Fruit fly (Drosophila melanogaster): Measurements from ENCODE around the gene S1P.

S1P gene

DNA sequence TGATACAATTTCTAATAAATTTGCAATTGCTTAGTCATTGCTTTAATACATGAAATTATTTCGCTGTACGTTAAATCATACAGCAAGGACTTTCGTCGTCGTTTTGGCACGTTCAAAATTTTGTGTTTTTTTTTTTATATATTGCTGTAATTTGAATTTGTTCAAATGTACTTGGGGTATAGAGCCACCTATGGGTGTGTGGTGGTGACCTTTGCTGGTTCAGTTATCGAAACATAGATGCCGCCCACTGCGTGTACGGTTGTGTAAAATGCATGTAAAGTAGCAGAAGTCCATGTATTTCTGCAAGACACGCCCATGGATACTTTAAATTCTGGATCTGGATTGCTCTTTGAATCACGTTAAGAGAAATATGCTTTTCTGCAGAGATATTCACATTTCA, 12.9 kb downstream of the S1P start:
- TF ChIP-seq CG5204 (GFP tag; optimal IDR thresholded peaks at IDR 0.05) = no peak
- peak; percentile 35 for TF ChIP-seq kay (GFP tag; ENCODE audit: borderline replicate concordance)
- peak; percentile 31 for TF ChIP-seq CG1620 (GFP tag; optimal IDR thresholded peaks at IDR 0.05)
- no peak for TF ChIP-seq CG7045 (GFP tag; optimal IDR thresholded peaks at IDR 0.05)
- peak; percentile 41 for TF ChIP-seq Hr96 (GFP tag; optimal IDR thresholded peaks at IDR 0.05)

DNA sequence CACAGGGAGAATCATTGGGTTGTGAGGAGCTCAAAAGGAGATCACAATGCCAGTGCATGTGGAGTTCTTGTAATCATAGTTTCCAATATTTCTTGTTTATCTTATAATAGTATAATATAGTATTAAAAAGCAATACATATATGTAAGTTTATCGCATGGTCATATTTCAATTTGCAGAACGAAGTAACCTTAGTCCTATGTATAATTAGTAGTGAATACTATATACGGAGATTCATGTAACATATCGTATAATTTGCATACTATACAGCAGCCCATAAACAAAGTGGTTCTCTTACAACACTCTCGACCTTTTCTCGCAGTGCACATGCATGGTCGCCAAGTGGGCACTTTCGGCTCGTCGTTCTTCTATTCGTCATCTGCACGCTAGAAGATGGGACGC, 14.9 kb downstream of the S1P start:
- TF ChIP-seq cnc (optimal IDR thresholded peaks at IDR 0.05) = no peak
- no peak for TF ChIP-seq cic (GFP tag; optimal IDR thresholded peaks at IDR 0.05)
- no peak for TF ChIP-seq CG33017 (tag; optimal IDR thresholded peaks at IDR 0.05)
- no peak for TF ChIP-seq Hr96 (GFP tag; optimal IDR thresholded peaks at IDR 0.05)

- TF ChIP-seq CG5204 (GFP tag; optimal IDR thresholded peaks at IDR 0.05) = no peak
- no peak for TF ChIP-seq CG7101 (tag; optimal IDR thresholded peaks at IDR 0.05)
- no peak for TF ChIP-seq Mnt (GFP tag; optimal IDR thresholded peaks at IDR 0.05)
- TF ChIP-seq bab1 (GFP tag; optimal IDR thresholded peaks at IDR 0.05) = no peak
- no peak for TF ChIP-seq CG33017 (tag; optimal IDR thresholded peaks at IDR 0.05)
- TF ChIP-seq toe (GFP tag; optimal IDR thresholded peaks at IDR 0.05) = no peak
- TF ChIP-seq pad (GFP tag; optimal IDR thresholded peaks at IDR 0.05) = no peak
- no peak for TF ChIP-seq cnc (optimal IDR thresholded peaks at IDR 0.05)
- TF ChIP-seq Crg-1 (GFP tag; optimal IDR thresholded peaks at IDR 0.05) = no peak
- no peak for TF ChIP-seq kay (GFP tag; ENCODE audit: borderline replicate concordance)
- TF ChIP-seq ovo (GFP tag; optimal IDR thresholded peaks at IDR 0.05) = no peak
Observed at dm6 chr3L:21598337-21598736, 18.8 kb downstream of the S1P start.

DNA sequence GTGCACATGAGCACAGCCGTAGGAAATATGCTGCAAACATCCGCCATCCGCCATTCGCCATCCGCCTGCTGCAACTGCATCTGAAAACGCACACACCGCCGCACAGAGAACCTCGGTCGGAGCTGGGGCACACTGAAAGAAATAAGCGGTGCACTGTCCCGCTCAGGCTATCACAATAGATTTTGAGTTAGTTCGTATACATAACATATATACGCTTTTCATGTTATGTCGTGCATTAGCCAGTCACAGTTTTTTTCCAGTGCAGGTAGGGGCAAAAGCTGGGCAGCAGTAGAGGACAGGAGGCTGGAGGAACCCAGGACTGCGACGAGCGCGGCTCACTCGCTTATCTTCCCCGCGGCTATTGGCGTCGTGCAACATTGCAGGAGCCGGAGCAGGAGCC, 22.8 kb downstream of the S1P start:
- TF ChIP-seq bab1 (GFP tag; optimal IDR thresholded peaks at IDR 0.05) = no peak
- no peak for TF ChIP-seq Clk (GFP tag; optimal IDR thresholded peaks at IDR 0.05)
- TF ChIP-seq CG11617 (GFP tag; optimal IDR thresholded peaks at IDR 0.05) = no peak
- no peak for TF ChIP-seq Crg-1 (GFP tag; optimal IDR thresholded peaks at IDR 0.05)
- TF ChIP-seq cic (GFP tag; optimal IDR thresholded peaks at IDR 0.05) = no peak
- TF ChIP-seq tj (GFP tag; optimal IDR thresholded peaks at IDR 0.05) = no peak
- no peak for TF ChIP-seq pad (GFP tag; optimal IDR thresholded peaks at IDR 0.05)
- no peak for TF ChIP-seq CG14711 (tag; optimal IDR thresholded peaks at IDR 0.05)
- TF ChIP-seq Mnt (GFP tag; optimal IDR thresholded peaks at IDR 0.05) = no peak
- no peak for TF ChIP-seq cnc (optimal IDR thresholded peaks at IDR 0.05)
- no peak for TF ChIP-seq CG33017 (tag; optimal IDR thresholded peaks at IDR 0.05)
- TF ChIP-seq Hr96 (GFP tag; optimal IDR thresholded peaks at IDR 0.05) = no peak
- no peak for TF ChIP-seq kay (GFP tag; ENCODE audit: borderline replicate concordance)
- TF ChIP-seq toe (GFP tag; optimal IDR thresholded peaks at IDR 0.05) = no peak
- no peak for TF ChIP-seq CG5204 (GFP tag; optimal IDR thresholded peaks at IDR 0.05)

DNA sequence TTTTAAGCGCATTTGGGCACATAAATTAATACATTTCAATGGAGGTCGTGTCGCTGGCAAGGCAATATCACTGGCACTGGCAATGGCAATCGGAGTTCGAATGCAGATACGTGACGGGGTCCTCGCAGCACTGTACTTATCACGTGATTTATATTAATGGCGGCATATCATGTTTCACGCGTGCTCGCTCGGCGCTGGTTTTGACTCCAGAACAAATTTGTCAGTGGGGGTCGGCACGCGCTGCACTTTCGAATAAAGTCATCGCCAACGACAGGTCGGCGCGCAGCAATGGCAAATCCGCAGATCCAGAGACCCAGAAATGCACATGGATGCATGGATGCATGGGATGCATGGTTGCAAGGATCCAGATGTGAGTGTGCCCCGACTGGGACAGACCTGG, 25.9 kb downstream of the S1P start:
- TF ChIP-seq CG7045 (GFP tag; optimal IDR thresholded peaks at IDR 0.05) = no peak
- TF ChIP-seq CG11617 (GFP tag; optimal IDR thresholded peaks at IDR 0.05) = no peak
- TF ChIP-seq bab1 (GFP tag; optimal IDR thresholded peaks at IDR 0.05) = peak; percentile 7

DNA sequence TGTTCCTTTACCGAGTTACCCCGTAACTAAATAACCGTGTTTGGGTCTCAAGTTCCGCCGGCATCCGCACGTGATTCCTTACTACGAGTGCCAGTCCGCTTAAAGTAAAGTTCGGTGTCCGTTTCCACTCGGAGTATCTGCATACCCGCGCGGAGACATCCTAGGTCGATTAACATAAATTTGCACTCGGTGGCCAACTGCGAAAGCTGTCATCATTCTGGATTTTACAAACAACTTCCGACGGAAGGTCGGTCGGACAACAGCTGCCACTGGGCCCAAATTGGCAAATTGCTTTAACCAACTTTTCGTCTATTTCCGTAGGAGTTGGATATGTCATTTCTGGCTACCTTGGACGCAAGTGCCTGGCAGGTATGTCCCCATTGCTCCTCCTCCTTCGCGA, 30.6 kb downstream of the S1P start, which contains the start of gene TfAP-2:
Gene TfAP-2, plus strand, starts transcription at position 301 of the 400 bp plus-strand sequence.
- TF ChIP-seq CG7101 (tag; optimal IDR thresholded peaks at IDR 0.05) (no peak), cnc (optimal IDR thresholded peaks at IDR 0.05) (no peak), Hr96 (GFP tag; optimal IDR thresholded peaks at IDR 0.05) (no peak), cic (GFP tag; optimal IDR thresholded peaks at IDR 0.05) (no peak), tj (GFP tag; optimal IDR thresholded peaks at IDR 0.05) (no peak), CG14711 (tag; optimal IDR thresholded peaks at IDR 0.05) (no peak), Crg-1 (GFP tag; optimal IDR thresholded peaks at IDR 0.05) (no peak), bab1 (GFP tag; optimal IDR thresholded peaks at IDR 0.05) (no peak), CG33017 (tag; optimal IDR thresholded peaks at IDR 0.05) (no peak), CG7045 (GFP tag; optimal IDR thresholded peaks at IDR 0.05) (no peak)

- TF ChIP-seq CG11617 (GFP tag; optimal IDR thresholded peaks at IDR 0.05) = no peak
- no peak for TF ChIP-seq CG12768 (GFP tag; optimal IDR thresholded peaks at IDR 0.05)
- no peak for TF ChIP-seq CG1620 (GFP tag; optimal IDR thresholded peaks at IDR 0.05)
Observed at dm6 chr3L:21585397-21585796, 31.8 kb downstream of the S1P start.

DNA sequence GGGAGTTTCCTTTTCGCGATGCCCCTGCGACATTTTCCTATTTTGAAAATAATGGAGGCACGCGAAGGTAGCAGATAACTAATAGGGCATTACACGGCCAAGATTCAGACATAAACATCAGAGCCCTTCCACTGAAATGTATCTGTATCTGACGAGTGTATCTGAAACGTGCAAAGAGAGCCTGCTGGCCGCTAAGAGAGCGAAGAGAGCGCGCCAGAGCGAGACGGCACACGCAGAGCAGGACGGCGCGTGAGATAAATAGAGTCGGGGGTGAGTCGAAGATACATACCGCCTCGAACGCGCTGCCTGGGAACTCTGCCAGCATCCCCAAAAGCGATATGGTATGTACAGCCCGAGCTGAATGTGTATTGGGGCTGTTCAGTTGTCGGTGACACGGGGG, 32.5 kb downstream of the S1P start:
- TF ChIP-seq Crg-1 (GFP tag; optimal IDR thresholded peaks at IDR 0.05) = no peak
- peak; percentile 60 for TF ChIP-seq CG14711 (tag; optimal IDR thresholded peaks at IDR 0.05)

dm6 chr3L:21581984-21582383, 35.2 kb downstream of the S1P start:
- TF ChIP-seq tj (GFP tag; optimal IDR thresholded peaks at IDR 0.05) = no peak
- TF ChIP-seq Crg-1 (GFP tag; optimal IDR thresholded peaks at IDR 0.05) = no peak
- TF ChIP-seq CG7045 (GFP tag; optimal IDR thresholded peaks at IDR 0.05) = no peak
- TF ChIP-seq CG33017 (tag; optimal IDR thresholded peaks at IDR 0.05) = no peak
- no peak for TF ChIP-seq Hr96 (GFP tag; optimal IDR thresholded peaks at IDR 0.05)
- TF ChIP-seq CG11617 (GFP tag; optimal IDR thresholded peaks at IDR 0.05) = no peak
- no peak for TF ChIP-seq CG1620 (GFP tag; optimal IDR thresholded peaks at IDR 0.05)
- no peak for TF ChIP-seq Mnt (GFP tag; optimal IDR thresholded peaks at IDR 0.05)
- no peak for TF ChIP-seq kay (GFP tag; ENCODE audit: borderline replicate concordance)
- TF ChIP-seq toe (GFP tag; optimal IDR thresholded peaks at IDR 0.05) = no peak
- TF ChIP-seq Clk (GFP tag; optimal IDR thresholded peaks at IDR 0.05) = no peak
- no peak for TF ChIP-seq cic (GFP tag; optimal IDR thresholded peaks at IDR 0.05)
- no peak for TF ChIP-seq CG14711 (tag; optimal IDR thresholded peaks at IDR 0.05)
- no peak for TF ChIP-seq cnc (optimal IDR thresholded peaks at IDR 0.05)
- no peak for TF ChIP-seq pad (GFP tag; optimal IDR thresholded peaks at IDR 0.05)

All from whole organism, adult.